Worm (Caenorhabditis elegans): Measurements from ENCODE around the gene ZK686.1.

ZK686.1 gene

DNA sequence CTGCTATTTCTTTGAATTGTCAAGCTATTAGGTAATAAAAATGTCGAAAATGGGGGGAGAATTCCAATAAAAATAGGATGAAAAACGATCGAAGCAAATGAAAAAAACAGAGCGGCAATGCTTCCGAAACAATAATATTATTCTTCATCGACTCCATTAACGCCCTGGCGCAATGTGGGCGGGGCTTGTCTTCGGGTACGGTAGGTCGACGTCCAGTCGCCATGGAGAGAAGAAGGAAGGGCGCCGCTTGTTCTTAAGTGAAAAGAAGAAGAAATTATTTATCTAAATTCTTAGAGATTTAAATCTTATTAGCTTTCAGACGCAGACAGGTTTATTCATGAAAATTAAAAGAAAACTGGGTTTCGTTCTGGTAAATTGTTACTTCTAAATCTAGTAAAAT lies 19.3 kb downstream of the ZK686.1 start:
- no peak for TF ChIP-seq sem-4 (tag; optimal IDR thresholded peaks at IDR 0.05)
- peak in 1 of 2 experiments; percentile 76 for TF ChIP-seq lsy-2 (tag; optimal IDR thresholded peaks at IDR 0.05)

DNA sequence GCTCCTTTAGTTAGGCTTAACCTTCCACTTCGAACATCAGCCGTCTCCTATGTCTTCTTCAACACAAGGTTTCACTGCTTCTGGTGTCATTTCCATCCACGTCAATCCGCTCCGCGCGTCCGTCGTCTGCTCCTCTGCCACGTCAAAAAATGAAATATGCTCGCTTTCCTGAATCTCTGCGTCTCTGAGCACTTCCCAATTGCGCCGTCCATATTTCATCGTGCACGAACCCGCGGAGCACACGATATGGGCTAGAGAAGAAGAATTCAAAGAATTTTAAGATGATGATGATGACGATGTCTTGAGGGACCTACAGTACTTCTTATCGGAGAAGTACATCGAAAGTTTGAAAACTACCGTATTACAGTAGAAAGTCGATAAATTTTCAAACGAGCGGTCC lies 20.0 kb downstream of the ZK686.1 start:
- TF ChIP-seq unc-62 (GFP tag; optimal IDR thresholded peaks at IDR 0.05), result peak; percentile 10
- peak in 1 of 2 experiments; percentile 21 for TF ChIP-seq lsy-2 (tag; optimal IDR thresholded peaks at IDR 0.05)
- no peak for TF ChIP-seq ceh-16 (tag; optimal IDR thresholded peaks at IDR 0.05)
- TF ChIP-seq mab-5 (tag; optimal IDR thresholded peaks at IDR 0.05), result peak; percentile 71

DNA sequence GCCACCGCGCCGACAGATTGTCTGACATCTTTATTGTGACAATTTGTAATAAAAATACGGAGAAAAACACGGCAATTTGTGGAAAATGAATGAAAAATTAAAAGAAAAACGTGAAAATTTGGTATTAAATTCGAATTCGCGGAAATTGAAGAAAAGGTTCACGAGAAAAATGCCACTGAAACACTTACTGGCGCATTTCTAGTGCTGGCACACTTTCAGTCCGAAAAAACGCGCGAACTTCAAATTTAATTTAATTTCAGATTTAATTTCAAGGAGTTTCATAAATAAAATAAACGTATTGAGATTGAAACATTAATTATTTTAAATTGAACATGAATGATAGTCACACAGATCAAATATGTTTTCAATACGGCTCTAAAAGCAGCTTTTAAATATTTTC lies 22.4 kb downstream of the ZK686.1 start, which contains the start of gene cyk-7:
Gene cyk-7, minus strand, starts transcription at position 99 of the 400 bp plus-strand sequence.
- TF ChIP-seq ama-1 (optimal IDR thresholded peaks at IDR 0.05) (no peak), lsy-2 (tag; optimal IDR thresholded peaks at IDR 0.05) (peak in 1 of 2 experiments; percentile 37)

DNA sequence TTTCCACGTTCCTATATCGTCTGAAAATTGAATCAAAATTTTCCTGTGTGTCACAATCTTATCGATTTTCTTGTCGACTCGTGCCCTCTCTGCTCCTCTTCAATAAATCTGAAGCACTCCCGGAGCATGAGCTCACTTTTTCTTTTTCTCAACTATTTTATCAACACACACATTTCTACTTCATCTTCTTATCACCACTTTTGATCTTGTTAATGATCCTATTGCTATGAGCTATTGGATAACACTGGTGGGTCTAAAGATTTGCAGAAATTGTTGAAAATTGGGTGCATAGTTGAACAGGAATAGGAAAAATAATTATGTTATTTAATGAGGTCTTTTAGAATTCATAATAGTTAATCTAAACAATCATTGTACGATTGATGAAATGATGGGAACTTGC lies 32.3 kb downstream of the ZK686.1 start:
- TF ChIP-seq R02D3.7 (tag; optimal IDR thresholded peaks at IDR 0.05) (no peak), ceh-16 (tag; optimal IDR thresholded peaks at IDR 0.05) (no peak), fos-1 (tag; optimal IDR thresholded peaks at IDR 0.05) (no peak), sma-3 (GFP tag; optimal IDR thresholded peaks at IDR 0.05) (no peak), nhr-23 (tag; optimal IDR thresholded peaks at IDR 0.05) (no peak), nhr-11 (tag; optimal IDR thresholded peaks at IDR 0.05) (no peak), dmd-4 (tag; optimal IDR thresholded peaks at IDR 0.05) (no peak), mab-5 (tag; optimal IDR thresholded peaks at IDR 0.05) (no peak), nhr-129 (tag; optimal IDR thresholded peaks at IDR 0.05) (no peak)

DNA sequence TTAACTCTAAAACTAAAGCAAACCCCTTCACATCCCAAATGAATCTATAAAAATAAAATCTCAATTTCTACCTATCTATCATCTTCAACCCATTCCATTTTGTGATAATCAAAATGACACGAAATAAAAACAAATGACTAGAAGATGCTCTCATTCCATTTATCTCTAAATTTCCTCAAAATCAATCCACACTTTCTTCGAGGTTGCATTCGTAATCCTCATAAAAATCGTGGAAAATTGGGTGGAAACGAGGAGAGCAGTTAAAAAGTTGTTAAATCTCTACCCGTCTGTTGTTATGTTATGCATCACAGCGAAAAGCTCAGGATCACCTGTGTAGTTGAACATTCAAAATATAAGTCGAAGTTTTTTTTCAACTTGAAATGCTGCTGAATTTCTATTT lies 34.0 kb downstream of the ZK686.1 start:
- TF ChIP-seq lsy-2 (tag; optimal IDR thresholded peaks at IDR 0.05) (no peak), R02D3.7 (tag; optimal IDR thresholded peaks at IDR 0.05) (no peak), unc-62 (GFP tag; optimal IDR thresholded peaks at IDR 0.05) (no peak), crh-2 (tag; optimal IDR thresholded peaks at IDR 0.05) (no peak), Y55F3AM.14 (GFP tag; optimal IDR thresholded peaks at IDR 0.05) (no peak), ztf-11 (tag; optimal IDR thresholded peaks at IDR 0.05) (no peak), ama-1 (optimal IDR thresholded peaks at IDR 0.05) (no peak)

ce11 chrIII:7809033-7809432 lies 36.1 kb downstream of the ZK686.1 start:
- no peak for TF ChIP-seq mdl-1 (tag; optimal IDR thresholded peaks at IDR 0.05)
- TF ChIP-seq dmd-4 (tag; optimal IDR thresholded peaks at IDR 0.05), result no peak
- TF ChIP-seq egl-27 (tag; optimal IDR thresholded peaks at IDR 0.05), result no peak
- TF ChIP-seq skn-1 (tag; optimal IDR thresholded peaks at IDR 0.05), result no peak
- TF ChIP-seq nhr-23 (tag; optimal IDR thresholded peaks at IDR 0.05), result no peak
- TF ChIP-seq lin-13 (GFP tag; optimal IDR thresholded peaks at IDR 0.05), result no peak
- no peak for TF ChIP-seq R02D3.7 (tag; optimal IDR thresholded peaks at IDR 0.05)
- no peak for TF ChIP-seq unc-62 (GFP tag; optimal IDR thresholded peaks at IDR 0.05)
- no peak for TF ChIP-seq crh-2 (tag; optimal IDR thresholded peaks at IDR 0.05)
- TF ChIP-seq ztf-11 (tag; optimal IDR thresholded peaks at IDR 0.05), result no peak
- TF ChIP-seq nhr-237 (tag; optimal IDR thresholded peaks at IDR 0.05), result no peak

DNA sequence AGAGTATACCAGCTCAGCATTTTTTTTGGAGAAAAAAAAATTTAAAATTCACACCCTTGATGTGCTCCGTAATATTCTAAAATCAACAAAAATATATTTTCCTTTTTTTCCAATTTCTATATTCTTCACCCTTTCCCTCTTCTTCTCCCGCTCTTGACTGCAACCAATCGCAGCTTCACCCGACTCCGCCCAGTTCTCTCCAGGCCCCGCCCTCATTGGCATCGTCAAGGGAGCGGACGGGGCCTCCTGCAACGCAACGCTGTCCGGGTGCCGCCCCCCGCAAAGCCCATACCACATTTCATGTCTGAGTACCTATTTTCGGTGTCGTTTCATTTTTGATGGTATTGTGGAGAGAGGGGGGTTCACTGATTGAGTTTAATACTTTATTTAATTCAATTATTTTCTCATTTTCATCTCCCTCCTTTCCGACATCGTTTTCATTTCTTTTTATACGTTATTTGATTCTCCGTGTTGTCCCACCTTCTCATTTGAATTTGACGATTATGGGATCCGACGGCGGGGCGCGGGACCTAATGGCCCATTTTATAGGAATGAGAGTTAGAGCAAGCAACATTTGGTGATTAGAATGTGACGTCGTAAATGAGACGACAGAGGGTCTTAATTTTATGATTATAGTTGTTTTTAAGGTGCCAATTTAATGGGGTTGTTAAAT lies 39.4 kb downstream of the ZK686.1 start:
- TF ChIP-seq Y55F3AM.14 (GFP tag; optimal IDR thresholded peaks at IDR 0.05), result no peak
- TF ChIP-seq dmd-4 (tag; optimal IDR thresholded peaks at IDR 0.05), result no peak
- TF ChIP-seq unc-39 (tag; optimal IDR thresholded peaks at IDR 0.05), result no peak
- no peak for TF ChIP-seq ztf-11 (tag; optimal IDR thresholded peaks at IDR 0.05)
- TF ChIP-seq blmp-1 (tag; optimal IDR thresholded peaks at IDR 0.05; ENCODE audit: insufficient read depth), result no peak
- TF ChIP-seq fos-1 (tag; optimal IDR thresholded peaks at IDR 0.05), result no peak
- TF ChIP-seq lsy-2 (tag; optimal IDR thresholded peaks at IDR 0.05), result peak; percentile 6 to 37
- no peak for TF ChIP-seq mab-5 (tag; optimal IDR thresholded peaks at IDR 0.05)
- TF ChIP-seq sem-4 (tag; optimal IDR thresholded peaks at IDR 0.05), result peak; percentile 37

DNA sequence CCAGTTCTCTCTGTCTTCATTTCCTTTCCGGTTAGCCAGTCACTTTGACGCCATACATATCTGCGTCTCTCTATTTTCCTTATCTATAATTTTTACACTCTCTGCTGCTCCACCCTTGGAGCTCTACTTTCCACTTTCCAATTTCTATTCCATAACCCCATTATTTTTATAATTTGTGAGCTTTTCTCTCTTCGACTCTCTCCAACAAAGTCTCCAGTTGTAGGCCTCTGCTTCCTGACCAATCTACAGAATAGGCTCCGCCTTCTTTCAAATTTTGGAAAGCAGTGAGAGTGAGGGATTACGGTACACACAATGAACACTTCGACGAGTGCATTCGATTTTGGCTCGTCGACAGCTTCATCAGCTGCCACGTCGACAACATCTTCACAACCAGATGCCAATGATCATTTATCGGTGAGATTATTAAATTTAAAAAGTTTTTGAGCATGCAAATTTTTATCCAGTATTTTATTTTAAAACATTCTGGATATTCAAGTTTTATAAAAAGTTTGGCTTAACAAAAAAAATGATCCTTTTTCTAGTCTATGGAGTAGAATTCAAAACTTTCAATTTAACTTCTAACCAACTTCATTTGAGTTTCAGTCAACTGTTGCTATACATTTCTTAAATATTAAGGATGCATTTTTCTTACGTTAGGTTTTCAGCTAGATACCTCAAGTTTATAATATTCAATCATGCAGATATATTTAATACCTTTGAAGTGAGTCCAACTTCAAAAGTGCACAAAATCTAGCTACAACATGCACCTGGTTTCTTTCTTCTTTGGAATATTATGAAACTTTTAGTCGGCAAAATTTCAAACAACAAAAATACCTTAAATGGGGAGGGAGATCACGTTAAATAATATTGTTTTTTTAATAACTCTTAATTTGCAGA lies 41.5 kb downstream of the ZK686.1 start, which contains the start of gene egl-5:
Gene egl-5, plus strand, starts transcription at position 216 of the 897 bp plus-strand sequence.
- peak in 1 of 2 experiments; percentile 25 for TF ChIP-seq lsy-2 (tag; optimal IDR thresholded peaks at IDR 0.05)
- TF ChIP-seq sem-4 (tag; optimal IDR thresholded peaks at IDR 0.05), result peak; percentile 100
- no peak for TF ChIP-seq Y55F3AM.14 (GFP tag; optimal IDR thresholded peaks at IDR 0.05)
- TF ChIP-seq lin-13 (GFP tag; optimal IDR thresholded peaks at IDR 0.05), result no peak

All from whole organism, L2 larva.